Fruit fly (Drosophila melanogaster) whole organism, embryonic: ENCODE data around the gene Dhc36C.

Source experiments
- Adf1 ChIP-seq: fragments of 200-800 bp; sonication (Bioruptor generic); IDR thresholded peaks from 2 replicates; pipeline ENCODE4 v1.3.6; 2022; ENCODE audit warnings: missing biosample characterization, missing genetic modification characterization
- CG10274 ChIP-seq: fragments of 200-800 bp; sonication (Bioruptor generic); optimal IDR thresholded peaks from 3 replicates; lab custom pipeline; 2017; ENCODE audit warnings: missing biosample characterization, mild to moderate bottlenecking, missing genetic modification characterization
- CG11085 ChIP-seq: fragments of 200-800 bp; sonication (Bioruptor generic); IDR thresholded peaks from 2 replicates; pipeline ENCODE4 v1.3.6; 2022; ENCODE audit warnings: missing biosample characterization, missing genetic modification characterization
- CG11456 ChIP-seq: fragments of 200-800 bp; sonication (Bioruptor generic); IDR thresholded peaks from 3 replicates; pipeline ENCODE4 v1.3.6; 2022; ENCODE audit warnings: missing biosample characterization, missing genetic modification characterization
- CG11695 ChIP-seq: fragments of 200-800 bp; sonication (Bioruptor generic); IDR thresholded peaks from 3 replicates; pipeline ENCODE4 v1.3.6; 2022; ENCODE audit warnings: missing biosample characterization, missing genetic modification characterization
- CG11696 ChIP-seq: fragments of 200-800 bp; sonication (Bioruptor generic); IDR thresholded peaks from 2 replicates; pipeline ENCODE4 v1.3.6; 2022; ENCODE audit warnings: missing biosample characterization, missing genetic modification characterization
- CG12155 ChIP-seq: fragments of 200-800 bp; sonication (Bioruptor generic); optimal IDR thresholded peaks from 3 replicates; lab custom pipeline; 2016; ENCODE audit warnings: missing biosample characterization, missing genetic modification characterization
- CG17612 ChIP-seq: fragments of 200-800 bp; sonication (Bioruptor generic); IDR thresholded peaks from 2 replicates; pipeline ENCODE4 v1.3.6; 2022; ENCODE audit warnings: missing biosample characterization, missing genetic modification characterization
- CG1792 ChIP-seq: fragments of 200-800 bp; sonication (Bioruptor generic); optimal IDR thresholded peaks from 2 replicates; lab custom pipeline; 2016; ENCODE audit warnings: missing biosample characterization, missing genetic modification characterization
- CG18011 ChIP-seq: fragments of 200-800 bp; sonication (Bioruptor generic); optimal IDR thresholded peaks from 2 replicates; lab custom pipeline; 2017; ENCODE audit warnings: missing biosample characterization, missing genetic modification characterization, mild to moderate bottlenecking, moderate library complexity, missing genotype
- CG18619 ChIP-seq: fragments of 200-800 bp; sonication (Bioruptor generic); optimal IDR thresholded peaks from 3 replicates; lab custom pipeline; 2017; ENCODE audit warnings: missing biosample characterization, mild to moderate bottlenecking, missing genetic modification characterization
- CG2116 ChIP-seq: fragments of 200-800 bp; sonication (Bioruptor generic); optimal IDR thresholded peaks from 3 replicates; lab custom pipeline; 2018; ENCODE audit warnings: missing biosample characterization, mild to moderate bottlenecking, missing genetic modification characterization
- CG2120 ChIP-seq: fragments of 200-800 bp; sonication (Bioruptor generic); optimal IDR thresholded peaks from 3 replicates; lab custom pipeline; 2016; ENCODE audit warnings: missing biosample characterization, missing genetic modification characterization
- CG31365 ChIP-seq: fragments of 200-800 bp; sonication (Bioruptor generic); optimal IDR thresholded peaks from 2 replicates; lab custom pipeline; 2018; ENCODE audit warnings: missing biosample characterization, mild to moderate bottlenecking, missing genetic modification characterization
- CG3163 ChIP-seq: fragments of 200-800 bp; sonication (Bioruptor generic); optimal IDR thresholded peaks from 3 replicates; lab custom pipeline; 2016; ENCODE audit warnings: missing biosample characterization, missing genetic modification characterization
- CG34422 ChIP-seq: fragments of 200-800 bp; sonication (Bioruptor generic); IDR thresholded peaks from 3 replicates; pipeline ENCODE4 v1.3.6; 2022; ENCODE audit warnings: missing biosample characterization, missing genetic modification characterization
- CG42726 ChIP-seq: fragments of 200-800 bp; sonication (Bioruptor generic); IDR thresholded peaks from 2 replicates; pipeline ENCODE4 v1.3.6; 2022; ENCODE audit warnings: missing biosample characterization, missing genetic modification characterization; ENCODE audit not compliant: partially characterized antibody
- CG4282 ChIP-seq: fragments of 200-800 bp; sonication (Bioruptor generic); optimal IDR thresholded peaks from 2 replicates; lab custom pipeline; 2016; ENCODE audit warnings: missing biosample characterization, missing genetic modification characterization
- CG6254 ChIP-seq: fragments of 200-800 bp; sonication (Bioruptor generic); optimal IDR thresholded peaks from 3 replicates; lab custom pipeline; 2017; ENCODE audit warnings: mild to moderate bottlenecking, missing biosample characterization, missing genetic modification reagents, missing genetic modification characterization
- CG6765 ChIP-seq: fragments of 200-800 bp; sonication (Bioruptor generic); optimal IDR thresholded peaks from 3 replicates; lab custom pipeline; 2017; ENCODE audit warnings: missing biosample characterization, mild to moderate bottlenecking, missing genetic modification characterization
- CG8290 ChIP-seq, 3 experiments: fragments of 200-800 bp; sonication (Bioruptor generic); optimal IDR thresholded peaks; 2 replicates each; lab custom pipeline; 2016 to 2019; ENCODE audit warnings: missing biosample characterization in 3 of 3, missing genetic modification characterization in 3 of 3, mild to moderate bottlenecking in 2 of 3, moderate library complexity in 1 of 3
- CG8478 ChIP-seq: fragments of >200 bp; optimal IDR thresholded peaks from 2 replicates; lab custom pipeline; 2018
- CkIIα-i1 ChIP-seq: fragments of 200-800 bp; sonication (Bioruptor generic); IDR thresholded peaks from 2 replicates; pipeline ENCODE4 v1.3.6; 2022; ENCODE audit warnings: missing biosample characterization, missing genetic modification characterization
- CoRest ChIP-seq: fragments of 200-800 bp; sonication (Bioruptor generic); optimal IDR thresholded peaks from 3 replicates; lab custom pipeline; 2018; ENCODE audit warnings: missing biosample characterization, mild to moderate bottlenecking, missing genetic modification characterization, moderate library complexity
- Drgx ChIP-seq: fragments of 200-800 bp; sonication (Bioruptor generic); IDR thresholded peaks from 2 replicates; pipeline ENCODE4 v1.3.6; 2022; ENCODE audit warnings: missing biosample characterization, missing genetic modification characterization
- HmgZ ChIP-seq: fragments of 200-800 bp; sonication (Bioruptor generic); optimal IDR thresholded peaks from 2 replicates; lab custom pipeline; 2018; ENCODE audit warnings: missing biosample characterization, mild to moderate bottlenecking, missing genetic modification characterization
- Med ChIP-seq: fragments of 200-800 bp; sonication (Bioruptor generic); peaks from one replicate; lab custom pipeline; 2016; ENCODE audit warnings: missing biosample characterization, missing genetic modification characterization, mild to moderate bottlenecking, inconsistent platforms, moderate library complexity
- Side ChIP-seq: fragments of 200-800 bp; sonication (Bioruptor generic); optimal IDR thresholded peaks from 2 replicates; lab custom pipeline; 2016; ENCODE audit warnings: missing biosample characterization, missing genetic modification characterization
- Trl ChIP-seq, 3 experiments: fragments of >200 bp in 2 of 3; fragments of 200-800 bp in 1 of 3; sonication (Bioruptor generic) in 1 of 3; optimal IDR thresholded peaks; 2 replicates in 1 of 3; 3 replicates in 2 of 3; lab custom pipeline; 2016 to 2017; ENCODE audit warnings: missing biosample characterization in 1 of 3, missing genetic modification characterization in 1 of 3
- caup ChIP-seq: fragments of 200-800 bp; sonication (Bioruptor generic); optimal IDR thresholded peaks from 3 replicates; lab custom pipeline; 2017; ENCODE audit warnings: missing biosample characterization, mild to moderate bottlenecking, missing genetic modification characterization, moderate library complexity; ENCODE audit not compliant: severe bottlenecking
- cg ChIP-seq: fragments of 200-800 bp; sonication (Bioruptor generic); optimal IDR thresholded peaks from 3 replicates; lab custom pipeline; 2019; ENCODE audit warnings: missing biosample characterization, mild to moderate bottlenecking, missing genetic modification characterization, moderate library complexity
- crc ChIP-seq: fragments of 200-800 bp; sonication (Bioruptor generic); optimal IDR thresholded peaks from 2 replicates; lab custom pipeline; 2016; ENCODE audit warnings: missing biosample characterization, missing genetic modification characterization
- cwo ChIP-seq: fragments of 200-800 bp; sonication (Bioruptor generic); optimal IDR thresholded peaks from 3 replicates; lab custom pipeline; 2017; ENCODE audit warnings: missing biosample characterization, missing genetic modification characterization, mild to moderate bottlenecking, moderate library complexity, missing genetic modification reagents
- grau ChIP-seq: fragments of 200-800 bp; optimal IDR thresholded peaks from 3 replicates; lab custom pipeline; 2019; ENCODE audit warnings: missing biosample characterization, mild to moderate bottlenecking, missing genetic modification characterization, moderate library complexity
- gro ChIP-seq: fragments of 200-800 bp; sonication (Bioruptor generic); optimal IDR thresholded peaks from 2 replicates; lab custom pipeline; 2016; ENCODE audit warnings: missing biosample characterization, missing genetic modification characterization
- gsb ChIP-seq: fragments of 200-800 bp; sonication (Bioruptor generic); IDR thresholded peaks from 2 replicates; pipeline ENCODE4 v1.3.6; 2022; ENCODE audit warnings: missing biosample characterization, missing genetic modification characterization
- insv ChIP-seq, 2 experiments: fragments of 200-800 bp; sonication (Bioruptor generic); optimal IDR thresholded peaks; 3 replicates each; lab custom pipeline; 2016 to 2018; ENCODE audit warnings: missing biosample characterization in 2 of 2, missing genetic modification characterization in 2 of 2
- maf-S ChIP-seq: fragments of 200-800 bp; sonication (Bioruptor generic); optimal IDR thresholded peaks from 2 replicates; lab custom pipeline; 2016; ENCODE audit warnings: missing biosample characterization, missing genetic modification characterization
- mam ChIP-seq: fragments of 200-800 bp; sonication (Bioruptor generic); optimal IDR thresholded peaks from 3 replicates; lab custom pipeline; 2016; ENCODE audit warnings: missing biosample characterization, missing genetic modification characterization
- pzg ChIP-seq: fragments of 200-800 bp; sonication (Bioruptor generic); optimal IDR thresholded peaks from 3 replicates; lab custom pipeline; 2018; ENCODE audit warnings: missing biosample characterization, mild to moderate bottlenecking, missing genetic modification characterization, moderate library complexity
- scrt ChIP-seq: fragments of 200-800 bp; sonication (Bioruptor generic); optimal IDR thresholded peaks from 2 replicates; lab custom pipeline; 2018; ENCODE audit warnings: missing biosample characterization, mild to moderate bottlenecking, missing genetic modification characterization, moderate library complexity
- sd ChIP-seq: fragments of 200-800 bp; sonication (Bioruptor generic); optimal IDR thresholded peaks from 3 replicates; lab custom pipeline; 2018; ENCODE audit warnings: missing biosample characterization, mild to moderate bottlenecking, missing genetic modification characterization, moderate library complexity
- slou ChIP-seq: fragments of 200-800 bp; sonication (Bioruptor generic); optimal IDR thresholded peaks from 3 replicates; lab custom pipeline; 2016; ENCODE audit warnings: missing biosample characterization, missing genetic modification characterization
- sob ChIP-seq: fragments of 200-800 bp; sonication (Bioruptor generic); IDR thresholded peaks from 2 replicates; pipeline ENCODE4 v1.3.6; 2022; ENCODE audit warnings: missing biosample characterization, missing genetic modification characterization

The Dhc36C gene

dm6 chr2L:17470630-17471029 lies 30.6 kb upstream of the Dhc36C start (continued):
- 0 out of 3 replicates have a peak, but pooled peaks have one; percentile 44 for TF ChIP-seq CG11695 (GFP tag; lab: Robert Waterston, UW)
- TF ChIP-seq HmgZ, result peak; percentile 62
- TF ChIP-seq CG31365 (tag; lab: Kevin White, UChicago), result peak; percentile 37
- TF ChIP-seq scrt (GFP tag; lab: Kevin White, UChicago), result peak; percentile 58
- TF ChIP-seq CG10274 (GFP tag; lab: Kevin White, UChicago), result no peak
- peak; percentile 60 for TF ChIP-seq crc
- peak; percentile 54 for TF ChIP-seq grau (tag; lab: Kevin White, UChicago)
- peak; percentile 66 for TF ChIP-seq Adf1
- TF ChIP-seq CG11456, result peak; percentile 73; the same call in 1 of the 3 replicates
- TF ChIP-seq mam, result peak; percentile 49
- no peak for TF ChIP-seq CG6254
- TF ChIP-seq Drgx (GFP tag; lab: Robert Waterston, UW), result no peak
- TF ChIP-seq CG34422, result peak; percentile 42; the same call in 1 of the 3 replicates
- no peak for TF ChIP-seq CG8478 (lab: Kevin White, UChicago)
- peak; percentile 93 for TF ChIP-seq gro (GFP tag; lab: Kevin White, UChicago)
- peak; percentile 93 for TF ChIP-seq Med (GFP tag; lab: Kevin White, UChicago)
- TF ChIP-seq insv (GFP tag; optimal IDR thresholded peaks at IDR 0.05; lab: Kevin White, UChicago), result peak in 1 of 2 experiments; percentile 6
- TF ChIP-seq sob (GFP tag; lab: Robert Waterston, UW), result peak; percentile 78; the same call in 1 of the 2 replicates
- TF ChIP-seq pzg (GFP tag; lab: Kevin White, UChicago), result peak; percentile 2
- TF ChIP-seq slou (GFP tag; lab: Kevin White, UChicago), result peak; percentile 59
- TF ChIP-seq CG1792 (GFP tag; lab: Kevin White, UChicago), result peak; percentile 22
- TF ChIP-seq Side, result peak; percentile 15
- TF ChIP-seq CG11085 (GFP tag; lab: Robert Waterston, UW), result peak; percentile 26; the same call in 1 of the 2 replicates
- peak; percentile 68 for TF ChIP-seq CG18619 (GFP tag; lab: Kevin White, UChicago)
- peak; percentile 66 for TF ChIP-seq gsb (GFP tag; lab: Robert Waterston, UW)
- peak; percentile 94 for TF ChIP-seq caup (GFP tag; lab: Kevin White, UChicago)
- TF ChIP-seq CG17612 (GFP tag; lab: Robert Waterston, UW), result peak; percentile 44; the same call in 1 of the 2 replicates
- TF ChIP-seq CG8290 (GFP tag; optimal IDR thresholded peaks at IDR 0.05; lab: Kevin White, UChicago), result no peak
- TF ChIP-seq CG8290 (tag; optimal IDR thresholded peaks at IDR 0.05; lab: Kevin White, UChicago), result peak in 1 of 2 experiments; percentile 95
- no peak for TF ChIP-seq CkIIα-i1
- peak; percentile 77 for TF ChIP-seq CG6765 (GFP tag; lab: Kevin White, UChicago)
- no peak for TF ChIP-seq CG12155 (GFP tag; lab: Kevin White, UChicago)
- peak; percentile 50 for TF ChIP-seq CoRest (tag; lab: Kevin White, UChicago)
- TF ChIP-seq CG42726 (GFP tag; lab: Robert Waterston, UW), result no peak
- TF ChIP-seq sd (tag; lab: Kevin White, UChicago), result peak; percentile 59
- TF ChIP-seq CG2116 (GFP tag; lab: Kevin White, UChicago), result peak; percentile 13
- peak; percentile 46 for TF ChIP-seq maf-S (GFP tag; lab: Kevin White, UChicago)

- no peak for TF ChIP-seq CG11696 (GFP tag; lab: Robert Waterston, UW)
- peak; percentile 11 for TF ChIP-seq HmgZ
- peak; percentile 11 for TF ChIP-seq CG2120
- TF ChIP-seq CG3163 (GFP tag; lab: Kevin White, UChicago), result peak; percentile 29
- no peak for TF ChIP-seq CG34422
- peak; percentile 41 to 59 for TF ChIP-seq Trl (optimal IDR thresholded peaks at IDR 0.05; lab: Kevin White, UChicago)
- TF ChIP-seq Trl (GFP tag; optimal IDR thresholded peaks at IDR 0.05; lab: Kevin White, UChicago), result no peak
- TF ChIP-seq cg (GFP tag; lab: Kevin White, UChicago), result peak; percentile 37
- no peak for TF ChIP-seq CG4282 (GFP tag; lab: Kevin White, UChicago)
- TF ChIP-seq grau (tag; lab: Kevin White, UChicago), result peak; percentile 4
- peak; percentile 93 for TF ChIP-seq cwo (GFP tag; lab: Kevin White, UChicago)
- TF ChIP-seq CG18011 (GFP tag; lab: Kevin White, UChicago), result peak; percentile 10
- TF ChIP-seq CG18619 (GFP tag; lab: Kevin White, UChicago), result no peak
Observed at dm6 chr2L:17471524-17471923, 29.7 kb upstream of the Dhc36C start, which contains the start of gene Sgt. TSS of gene Sgt (plus strand) at chr2L:17471603.
